Fruit fly (Drosophila melanogaster) whole organism, embryonic: ENCODE results near the gene CG31827.

Experiments
- Antp ChIP-seq: fragments of 200-800 bp; sonication (Bioruptor generic); optimal IDR thresholded peaks from 3 replicates; lab custom pipeline; 2016; ENCODE audit warnings: missing biosample characterization, missing genetic modification characterization
- Blimp-1 ChIP-seq: fragments of 200-800 bp; sonication (Bioruptor generic); optimal IDR thresholded peaks from 3 replicates; lab custom pipeline; 2018; ENCODE audit warnings: missing biosample characterization, missing genetic modification characterization, mild to moderate bottlenecking, moderate library complexity, missing genetic modification reagents
- CG10366 ChIP-seq: fragments of 200-800 bp; sonication (Bioruptor generic); IDR thresholded peaks from 2 replicates; pipeline ENCODE4 v1.3.6; 2022; ENCODE audit warnings: missing biosample characterization, missing genetic modification characterization
- CG11247 ChIP-seq: fragments of 200-800 bp; sonication (Bioruptor generic); IDR thresholded peaks from 2 replicates; pipeline ENCODE4 v1.3.6; 2022; ENCODE audit warnings: missing biosample characterization, missing genetic modification characterization
- CG11398 ChIP-seq: fragments of 200-800 bp; sonication (Bioruptor generic); optimal IDR thresholded peaks from 2 replicates; lab custom pipeline; 2016; ENCODE audit warnings: missing biosample characterization, missing genetic modification characterization
- CG11456 ChIP-seq: fragments of 200-800 bp; sonication (Bioruptor generic); IDR thresholded peaks from 3 replicates; pipeline ENCODE4 v1.3.6; 2022; ENCODE audit warnings: missing biosample characterization, missing genetic modification characterization
- CG11696 ChIP-seq: fragments of 200-800 bp; sonication (Bioruptor generic); IDR thresholded peaks from 2 replicates; pipeline ENCODE4 v1.3.6; 2022; ENCODE audit warnings: missing biosample characterization, missing genetic modification characterization
- CG12155 ChIP-seq: fragments of 200-800 bp; sonication (Bioruptor generic); optimal IDR thresholded peaks from 3 replicates; lab custom pipeline; 2016; ENCODE audit warnings: missing biosample characterization, missing genetic modification characterization
- CG12219 ChIP-seq: fragments of 200-800 bp; sonication (Bioruptor generic); optimal IDR thresholded peaks from 3 replicates; lab custom pipeline; 2018; ENCODE audit warnings: missing biosample characterization, mild to moderate bottlenecking, missing genetic modification characterization
- CG12942 ChIP-seq: fragments of 200-800 bp; sonication (Bioruptor generic); optimal IDR thresholded peaks from 3 replicates; lab custom pipeline; 2016; ENCODE audit warnings: missing biosample characterization, missing genetic modification characterization
- CG1647 ChIP-seq: fragments of 200-800 bp; sonication (Bioruptor generic); optimal IDR thresholded peaks from 3 replicates; lab custom pipeline; 2016; ENCODE audit warnings: missing biosample characterization, missing genetic modification characterization
- CG17186 ChIP-seq: fragments of 200-800 bp; sonication (Bioruptor generic); optimal IDR thresholded peaks from 3 replicates; lab custom pipeline; 2017; ENCODE audit warnings: missing biosample characterization, missing genetic modification reagents, missing genetic modification characterization
- CG17912 ChIP-seq: fragments of 200-800 bp; sonication (Bioruptor generic); optimal IDR thresholded peaks from 2 replicates; lab custom pipeline; 2018; ENCODE audit warnings: missing biosample characterization, mild to moderate bottlenecking, missing genetic modification characterization
- CG18262 ChIP-seq: fragments of 200-800 bp; optimal IDR thresholded peaks from 3 replicates; lab custom pipeline; 2019; ENCODE audit warnings: missing biosample characterization, mild to moderate bottlenecking, missing genetic modification characterization, moderate library complexity
- CG2875 ChIP-seq: fragments of 200-800 bp; sonication (Bioruptor generic); optimal IDR thresholded peaks from 2 replicates; lab custom pipeline; 2017; ENCODE audit warnings: missing biosample characterization, mild to moderate bottlenecking, missing genetic modification characterization, missing genetic modification reagents
- CG4424 ChIP-seq: fragments of 200-800 bp; sonication (Bioruptor generic); optimal IDR thresholded peaks from 3 replicates; lab custom pipeline; 2016; ENCODE audit warnings: missing biosample characterization, missing genetic modification characterization
- CG6654 ChIP-seq: fragments of 200-800 bp; sonication (Bioruptor generic); optimal IDR thresholded peaks from 2 replicates; lab custom pipeline; 2017; ENCODE audit warnings: missing biosample characterization, mild to moderate bottlenecking, missing genetic modification characterization
- CG8089 ChIP-seq: fragments of 200-800 bp; sonication (Bioruptor generic); optimal IDR thresholded peaks from 3 replicates; lab custom pipeline; 2016; ENCODE audit warnings: missing biosample characterization, missing genetic modification characterization
- CG9797 ChIP-seq: fragments of 200-800 bp; sonication (Bioruptor generic); optimal IDR thresholded peaks from 3 replicates; lab custom pipeline; 2018; ENCODE audit warnings: missing biosample characterization, mild to moderate bottlenecking, missing genetic modification characterization
- Ets65A ChIP-seq: fragments of 200-800 bp; sonication (Bioruptor generic); peaks from one replicate; lab custom pipeline; 2016; ENCODE audit warnings: missing biosample characterization, missing genetic modification characterization
- HLH3B ChIP-seq: fragments of 200-800 bp; sonication (Bioruptor generic); IDR thresholded peaks from 2 replicates; pipeline ENCODE4 v1.3.6; 2022; ENCODE audit warnings: missing biosample characterization, missing genetic modification characterization
- Hr78 ChIP-seq, 2 experiments: fragments of 200-800 bp in 1 of 2; fragments of >200 bp in 1 of 2; sonication (Bioruptor generic) in 1 of 2; optimal IDR thresholded peaks; 2 replicates each; lab custom pipeline; 2017 to 2019; ENCODE audit warnings: missing biosample characterization in 2 of 2, missing genetic modification characterization in 2 of 2, mild to moderate bottlenecking in 1 of 2, moderate library complexity in 1 of 2
- Med ChIP-seq: fragments of 200-800 bp; sonication (Bioruptor generic); peaks from one replicate; lab custom pipeline; 2016; ENCODE audit warnings: missing biosample characterization, missing genetic modification characterization, mild to moderate bottlenecking, inconsistent platforms, moderate library complexity
- NC2α ChIP-seq: fragments of 200-800 bp; sonication (Bioruptor generic); optimal IDR thresholded peaks from 2 replicates; lab custom pipeline; 2016; ENCODE audit warnings: missing biosample characterization, missing genetic modification characterization
- Ptx1 ChIP-seq: fragments of 200-800 bp; sonication (Bioruptor generic); IDR thresholded peaks from 2 replicates; pipeline ENCODE4 v1.3.6; 2022; ENCODE audit warnings: missing biosample characterization, missing genetic modification characterization
- Sry-β ChIP-seq: fragments of 200-800 bp; sonication (Bioruptor generic); optimal IDR thresholded peaks from 2 replicates; lab custom pipeline; 2018; ENCODE audit warnings: missing biosample characterization, mild to moderate bottlenecking, missing genetic modification characterization, moderate library complexity
- ac ChIP-seq: fragments of 200-800 bp; sonication (Bioruptor generic); optimal IDR thresholded peaks from 3 replicates; lab custom pipeline; 2017; ENCODE audit warnings: missing biosample characterization, mild to moderate bottlenecking, missing genetic modification characterization
- ara ChIP-seq: fragments of 200-800 bp; sonication (Bioruptor generic); IDR thresholded peaks from 2 replicates; pipeline ENCODE4 v1.3.6; 2022; ENCODE audit warnings: missing biosample characterization, missing genetic modification characterization
- cas ChIP-seq: fragments of 200-800 bp; sonication (Bioruptor generic); IDR thresholded peaks from 2 replicates; pipeline ENCODE4 v1.3.6; 2022; ENCODE audit warnings: missing biosample characterization, missing genetic modification characterization
- cato ChIP-seq: fragments of 200-800 bp; sonication (Bioruptor generic); optimal IDR thresholded peaks from 2 replicates; lab custom pipeline; 2016; ENCODE audit warnings: missing biosample characterization, missing genetic modification characterization, borderline replicate concordance
- danr ChIP-seq: fragments of 200-800 bp; sonication (Bioruptor generic); IDR thresholded peaks from 2 replicates; pipeline ENCODE4 v1.3.6; 2022; ENCODE audit warnings: missing biosample characterization, missing genetic modification characterization
- fd64A ChIP-seq: fragments of 200-800 bp; sonication (Bioruptor generic); optimal IDR thresholded peaks from 3 replicates; lab custom pipeline; 2018; ENCODE audit warnings: missing biosample characterization, mild to moderate bottlenecking, missing genetic modification characterization
- fd96Cb ChIP-seq: fragments of 200-800 bp; sonication (Bioruptor generic); optimal IDR thresholded peaks from 2 replicates; lab custom pipeline; 2018; ENCODE audit warnings: missing biosample characterization, mild to moderate bottlenecking, missing genetic modification characterization, moderate library complexity
- gem ChIP-seq: fragments of 200-800 bp; sonication (Bioruptor generic); optimal IDR thresholded peaks from 2 replicates; lab custom pipeline; 2019; ENCODE audit warnings: missing biosample characterization, mild to moderate bottlenecking, missing genetic modification characterization, moderate library complexity
- gro ChIP-seq: fragments of 200-800 bp; sonication (Bioruptor generic); optimal IDR thresholded peaks from 2 replicates; lab custom pipeline; 2016; ENCODE audit warnings: missing biosample characterization, missing genetic modification characterization
- h ChIP-seq: fragments of >200 bp; optimal IDR thresholded peaks from 2 replicates; lab custom pipeline; 2017
- hth ChIP-seq: fragments of >200 bp; optimal IDR thresholded peaks from 2 replicates; lab custom pipeline; 2017; ENCODE audit warnings: inconsistent platforms
- otp ChIP-seq: fragments of 200-800 bp; sonication (Bioruptor generic); IDR thresholded peaks from 3 replicates; pipeline ENCODE4, ENCODE4 v1.3.6; 2022; ENCODE audit warnings: missing biosample characterization, missing genetic modification characterization
- pita ChIP-seq: fragments of 200-800 bp; sonication (Bioruptor generic); optimal IDR thresholded peaks from 2 replicates; lab custom pipeline; 2017; ENCODE audit warnings: missing biosample characterization, mild to moderate bottlenecking, missing genetic modification characterization
- prd ChIP-seq, 3 experiments: fragments of >200 bp in 2 of 3; fragments of 200-800 bp in 1 of 3; sonication (Bioruptor generic) in 1 of 3; optimal IDR thresholded peaks in 2 of 3; IDR thresholded peaks in 1 of 3; 2 replicates in 2 of 3; 3 replicates in 1 of 3; pipeline versions ENCODE4 v1.3.6 to Lab custom; 2017 to 2022; ENCODE audit warnings: missing biosample characterization in 1 of 3, missing genetic modification characterization in 1 of 3
- ranshi ChIP-seq: fragments of 200-800 bp; sonication (Bioruptor generic); IDR thresholded peaks from 2 replicates; pipeline ENCODE4 v1.3.6; 2022; ENCODE audit warnings: missing biosample characterization, missing genetic modification characterization
- ro ChIP-seq: fragments of 200-800 bp; sonication (Bioruptor generic); IDR thresholded peaks from 2 replicates; pipeline ENCODE4 v1.3.6; 2022; ENCODE audit warnings: missing biosample characterization, missing genetic modification characterization
- sens-2 ChIP-seq: fragments of 200-800 bp; sonication (Bioruptor generic); IDR thresholded peaks from 2 replicates; pipeline ENCODE4 v1.3.6; 2022; ENCODE audit warnings: missing biosample characterization, missing genetic modification characterization
- seq ChIP-seq: fragments of 200-800 bp; sonication (Bioruptor generic); IDR thresholded peaks from 2 replicates; pipeline ENCODE4 v1.3.6; 2022; ENCODE audit warnings: missing biosample characterization, missing genetic modification characterization
- slbo ChIP-seq: fragments of 200-800 bp; sonication (Bioruptor generic); IDR thresholded peaks from 2 replicates; pipeline ENCODE4 v1.3.6; 2022; ENCODE audit warnings: missing biosample characterization, missing genetic modification characterization
- sr ChIP-seq: fragments of 200-800 bp; sonication (Bioruptor generic); IDR thresholded peaks from 3 replicates; pipeline ENCODE4 v1.3.6; 2022; ENCODE audit warnings: missing biosample characterization, missing genetic modification characterization
- stc ChIP-seq: fragments of 200-800 bp; sonication (Bioruptor generic); IDR thresholded peaks from 2 replicates; pipeline ENCODE4 v1.3.6; 2022; ENCODE audit warnings: missing biosample characterization, missing genetic modification characterization
- trem ChIP-seq: fragments of 200-800 bp; optimal IDR thresholded peaks from 3 replicates; lab custom pipeline; 2019; ENCODE audit warnings: missing biosample characterization, mild to moderate bottlenecking, missing genetic modification characterization, moderate library complexity
- usp ChIP-seq: fragments of >200 bp; optimal IDR thresholded peaks from 2 replicates; lab custom pipeline; 2017; ENCODE audit warnings: missing biosample characterization, missing genetic modification characterization
- vfl ChIP-seq: fragments of 200-800 bp; sonication (Bioruptor generic); optimal IDR thresholded peaks from 2 replicates; lab custom pipeline; 2016; ENCODE audit warnings: missing biosample characterization, missing genetic modification characterization
- vvl ChIP-seq: fragments of 200-800 bp; sonication (Bioruptor generic); IDR thresholded peaks from 2 replicates; pipeline ENCODE4 v1.3.6; 2022; ENCODE audit warnings: missing biosample characterization, missing genetic modification characterization

CG31827 gene

dm6 chr2L:15750523-15751258 lies 45.7 kb downstream of the CG31827 start, which contains the start of gene ND-B17 (continued):
- TF ChIP-seq vvl (GFP tag; lab: Robert Waterston, UW) (peak; percentile 59; the same call in 1 of the 2 replicates), pita (GFP tag; lab: Kevin White, UChicago) (no peak), Sry-β (GFP tag; lab: Kevin White, UChicago) (no peak), CG2875 (no peak), ro (GFP tag; lab: Robert Waterston, UW) (no peak), usp (GFP tag; lab: Kevin White, UChicago) (no peak), CG4424 (no peak), stc (GFP tag; lab: Robert Waterston, UW) (0 out of 2 replicates have a peak, but pooled peaks have one; percentile 21), CG1647 (GFP tag; lab: Kevin White, UChicago) (no peak), slbo (GFP tag; lab: Robert Waterston, UW) (peak; percentile 82), HLH3B (GFP tag; lab: Robert Waterston, UW) (peak; percentile 33; the same call in 1 of the 2 replicates), sr (no peak), gem (tag; lab: Kevin White, UChicago) (no peak), CG11247 (GFP tag; lab: Robert Waterston, UW) (peak; percentile 56), NC2α (GFP tag; lab: Kevin White, UChicago) (no peak), CG11696 (GFP tag; lab: Robert Waterston, UW) (no peak), sens-2 (GFP tag; lab: Robert Waterston, UW) (peak; percentile 35; the same call in 1 of the 2 replicates), Ets65A (no peak), gro (GFP tag; lab: Kevin White, UChicago) (no peak), CG17912 (GFP tag; lab: Kevin White, UChicago) (peak; percentile 11), Antp (GFP tag; lab: Kevin White, UChicago) (peak; percentile 68), CG11456 (GFP tag; lab: Robert Waterston, UW) (peak; percentile 82), vfl (GFP tag; lab: Kevin White, UChicago) (peak; percentile 18), cato (GFP tag; lab: Kevin White, UChicago) (no peak), otp (GFP tag; lab: Robert Waterston, UW) (no peak), CG17186 (GFP tag; lab: Kevin White, UChicago) (no peak), CG12942 (GFP tag; lab: Kevin White, UChicago) (peak; percentile 55), danr (GFP tag; lab: Robert Waterston, UW) (no peak), h (lab: Kevin White, UChicago) (no peak), CG8089 (peak; percentile 39), CG12219 (GFP tag; lab: Kevin White, UChicago) (no peak), CG10366 (GFP tag; lab: Robert Waterston, UW) (peak; percentile 57), CG11398 (GFP tag; lab: Kevin White, UChicago) (no peak), CG6654 (GFP tag; lab: Kevin White, UChicago) (no peak), CG12155 (GFP tag; lab: Kevin White, UChicago) (peak; percentile 21), fd64A (GFP tag; lab: Kevin White, UChicago) (no peak), cas (0 out of 2 replicates have a peak, but pooled peaks have one; percentile 41), CG18262 (tag; lab: Kevin White, UChicago) (no peak), hth (lab: Kevin White, UChicago) (no peak), ranshi (GFP tag; lab: Robert Waterston, UW) (peak; percentile 63; the same call in 1 of the 2 replicates), ac (GFP tag; lab: Kevin White, UChicago) (no peak), prd (optimal IDR thresholded peaks at IDR 0.05; lab: Kevin White, UChicago) (no peak), prd (GFP tag; IDR thresholded peaks at IDR 0.05; lab: Robert Waterston, UW) (no peak; the same call in 2 of the 3 replicates), ara (no peak), trem (tag; lab: Kevin White, UChicago) (peak; percentile 32), CG9797 (GFP tag; lab: Kevin White, UChicago) (peak; percentile 79), Med (GFP tag; lab: Kevin White, UChicago) (peak; percentile 88), Ptx1 (peak; percentile 69), fd96Cb (no peak), seq (no peak), Hr78 (GFP tag; optimal IDR thresholded peaks at IDR 0.05; lab: Kevin White, UChicago) (no peak), Blimp-1 (no peak)
